Fruit fly (Drosophila melanogaster): ENCODE results near the gene CG3961.

dm6 chr3L:18832708-18833107, 57.6 kb downstream of the CG3961 start:
- TF ChIP-seq Hmx (GFP tag; optimal IDR thresholded peaks at IDR 0.05) (no peak), nerfin-2 (GFP tag; IDR thresholded peaks at IDR 0.05; ENCODE audit: partially characterized antibody) (no peak), B-H1 (GFP tag; IDR thresholded peaks at IDR 0.05) (no peak), TFAM (GFP tag; optimal IDR thresholded peaks at IDR 0.05) (no peak), ro (GFP tag; IDR thresholded peaks at IDR 0.05) (no peak), Nf-YC (tag; optimal IDR thresholded peaks at IDR 0.05) (no peak), bowl (GFP tag; IDR thresholded peaks at IDR 0.05) (no peak), CG4282 (GFP tag; optimal IDR thresholded peaks at IDR 0.05) (no peak), Atf-2 (GFP tag; optimal IDR thresholded peaks at IDR 0.05) (no peak), CG33557 (GFP tag; optimal IDR thresholded peaks at IDR 0.05) (no peak), CG8924 (tag; optimal IDR thresholded peaks at IDR 0.05) (no peak), CG10274 (GFP tag; optimal IDR thresholded peaks at IDR 0.05) (no peak), fru (optimal IDR thresholded peaks at IDR 0.05) (no peak), CG10431 (GFP tag; optimal IDR thresholded peaks at IDR 0.05) (no peak)

All from whole organism, embryonic.